Worm (Caenorhabditis elegans) whole organism, late embryonic: ENCODE measurements around the gene nhr-72.
A peak's percentile ranks its signal among the peaks of the same experiment; 100 is the strongest.

Source experiments
- F13H6.1 ChIP-seq: sonication (generic microtip); optimal IDR thresholded peaks from 2 replicates; lab custom pipeline; 2016; ENCODE audit warnings: missing genetic modification characterization, missing compliant biosample characterization
- T23F11.4 ChIP-seq: fragments of 200-800 bp; sonication (Bioruptor generic); optimal IDR thresholded peaks from 2 replicates; lab custom pipeline; 2018; ENCODE audit warnings: mild to moderate bottlenecking, missing genetic modification characterization, missing compliant biosample characterization
- Y22D7AL.16 ChIP-seq: sonication (generic microtip); optimal IDR thresholded peaks from 2 replicates; lab custom pipeline; 2016; ENCODE audit warnings: missing genetic modification characterization, missing compliant biosample characterization
- ceh-18 ChIP-seq: sonication (generic microtip); optimal IDR thresholded peaks from 2 replicates; lab custom pipeline; 2016; ENCODE audit warnings: missing genetic modification characterization, missing compliant biosample characterization
- ceh-2 ChIP-seq: sonication (generic microtip); optimal IDR thresholded peaks from 2 replicates; lab custom pipeline; 2016; ENCODE audit warnings: missing genotype, missing genetic modification characterization, missing compliant biosample characterization
- ceh-30 ChIP-seq: fragments of 150-350 bp; optimal IDR thresholded peaks from 2 replicates; lab custom pipeline; 2014; ENCODE audit warnings: missing biosample characterization, missing genetic modification characterization
- ceh-31 ChIP-seq: sonication (generic microtip); optimal IDR thresholded peaks from 2 replicates; lab custom pipeline; 2016; ENCODE audit warnings: missing genetic modification characterization, missing compliant biosample characterization
- ceh-45 ChIP-seq: fragments of 200-800 bp; sonication (Bioruptor generic); IDR thresholded peaks from 2 replicates; pipeline ENCODE4 v1.3.6; 2022; ENCODE audit warnings: missing genetic modification reagents, missing genetic modification characterization, missing compliant biosample characterization
- ceh-48 ChIP-seq: sonication (generic microtip); optimal IDR thresholded peaks from 2 replicates; lab custom pipeline; 2016; ENCODE audit warnings: missing genetic modification characterization, inconsistent platforms, missing compliant biosample characterization
- ceh-9 ChIP-seq: sonication (generic microtip); optimal IDR thresholded peaks from 2 replicates; lab custom pipeline; 2016; ENCODE audit warnings: mild to moderate bottlenecking, missing genetic modification characterization, inconsistent platforms, missing compliant biosample characterization
- che-1 ChIP-seq: sonication (generic microtip); optimal IDR thresholded peaks from 2 replicates; lab custom pipeline; 2016; ENCODE audit warnings: mild to moderate bottlenecking, missing genetic modification characterization, missing compliant biosample characterization
- ets-4 ChIP-seq: sonication (generic microtip); optimal IDR thresholded peaks from 2 replicates; lab custom pipeline; 2016; ENCODE audit warnings: missing genetic modification characterization, missing compliant biosample characterization
- eyg-1 ChIP-seq: sonication (generic microtip); optimal IDR thresholded peaks from 2 replicates; lab custom pipeline; 2016; ENCODE audit warnings: missing genotype, missing genetic modification characterization, missing compliant biosample characterization
- fax-1 ChIP-seq: sonication (generic microtip); optimal IDR thresholded peaks from 2 replicates; lab custom pipeline; 2016; ENCODE audit warnings: missing genotype, missing genetic modification characterization, missing compliant biosample characterization
- fkh-6 ChIP-seq: sonication (generic microtip); optimal IDR thresholded peaks from 2 replicates; lab custom pipeline; 2016; ENCODE audit warnings: missing genetic modification characterization, missing compliant biosample characterization
- gmeb-2 ChIP-seq: sonication (generic microtip); optimal IDR thresholded peaks from 2 replicates; lab custom pipeline; 2016; ENCODE audit warnings: missing genetic modification characterization, inconsistent platforms, missing compliant biosample characterization
- hlh-15 ChIP-seq: sonication (generic microtip); optimal IDR thresholded peaks from 2 replicates; lab custom pipeline; 2016; ENCODE audit warnings: missing genetic modification characterization, missing compliant biosample characterization
- hlh-6 ChIP-seq: sonication (generic microtip); optimal IDR thresholded peaks from 2 replicates; lab custom pipeline; 2016; ENCODE audit warnings: missing genotype, missing genetic modification characterization, missing compliant biosample characterization
- hlh-8 ChIP-seq: sonication (generic microtip); optimal IDR thresholded peaks from 2 replicates; lab custom pipeline; 2016; ENCODE audit warnings: missing genotype, missing genetic modification characterization, missing compliant biosample characterization
- lim-6 ChIP-seq: sonication (generic microtip); optimal IDR thresholded peaks from 2 replicates; lab custom pipeline; 2016; ENCODE audit warnings: missing genetic modification characterization, missing compliant biosample characterization
- madf-2 ChIP-seq: sonication (generic microtip); optimal IDR thresholded peaks from 2 replicates; lab custom pipeline; 2017; ENCODE audit warnings: missing genetic modification characterization, missing compliant biosample characterization
- mec-3 ChIP-seq: sonication (generic microtip); optimal IDR thresholded peaks from 2 replicates; lab custom pipeline; 2016; ENCODE audit warnings: borderline replicate concordance, missing genetic modification characterization, missing compliant biosample characterization
- nfya-1 ChIP-seq: sonication (generic microtip); optimal IDR thresholded peaks from 2 replicates; lab custom pipeline; 2017; ENCODE audit warnings: missing genetic modification characterization, mild to moderate bottlenecking, missing compliant biosample characterization, antibody characterized with exemption, moderate library complexity
- nhr-232 ChIP-seq: sonication (generic microtip); optimal IDR thresholded peaks from 2 replicates; lab custom pipeline; 2016; ENCODE audit warnings: missing genetic modification characterization, missing compliant biosample characterization
- npax-4 ChIP-seq: sonication (generic microtip); optimal IDR thresholded peaks from 2 replicates; lab custom pipeline; 2016; ENCODE audit warnings: missing genetic modification characterization, missing compliant biosample characterization
- pag-3 ChIP-seq: sonication (generic microtip); optimal IDR thresholded peaks from 2 replicates; lab custom pipeline; 2016; ENCODE audit warnings: missing compliant biosample characterization, missing genetic modification characterization, borderline replicate concordance
- pat-9 ChIP-seq: fragments of 200-800 bp; sonication (Bioruptor generic); optimal IDR thresholded peaks from 2 replicates; lab custom pipeline; 2018; ENCODE audit warnings: mild to moderate bottlenecking, missing genetic modification characterization, moderate library complexity, missing compliant biosample characterization
- pha-2 ChIP-seq: sonication (generic microtip); optimal IDR thresholded peaks from 2 replicates; lab custom pipeline; 2017; ENCODE audit warnings: mild to moderate bottlenecking, missing genetic modification characterization, missing compliant biosample characterization
- ref-2 ChIP-seq: sonication (generic microtip); optimal IDR thresholded peaks from 2 replicates; lab custom pipeline; 2016; ENCODE audit warnings: missing genetic modification characterization, missing compliant biosample characterization
- sox-2 ChIP-seq: fragments of 200-800 bp; sonication (Bioruptor generic); IDR thresholded peaks from 2 replicates; pipeline ENCODE4 v1.3.6; 2022; ENCODE audit warnings: missing genetic modification reagents, missing genetic modification characterization, missing compliant biosample characterization
- sox-4 ChIP-seq: sonication (generic microtip); optimal IDR thresholded peaks from 2 replicates; lab custom pipeline; 2017; ENCODE audit warnings: mild to moderate bottlenecking, missing genetic modification characterization, inconsistent platforms, missing compliant biosample characterization
- syd-9 ChIP-seq: sonication (generic microtip); optimal IDR thresholded peaks from 2 replicates; lab custom pipeline; 2016; ENCODE audit warnings: mild to moderate bottlenecking, missing genetic modification characterization, moderate library complexity, missing compliant biosample characterization
- tbx-2 ChIP-seq: sonication (generic microtip); optimal IDR thresholded peaks from 2 replicates; lab custom pipeline; 2016; ENCODE audit warnings: missing genetic modification characterization, missing compliant biosample characterization
- unc-3 ChIP-seq, 2 experiments: fragments of 200-800 bp in 1 of 2; sonication (Bioruptor generic) in 1 of 2; sonication (generic microtip) in 1 of 2; conservative IDR thresholded peaks in 1 of 2; optimal IDR thresholded peaks in 1 of 2; 2 replicates each; pipeline versions ENCODE4 v1.3.6 to Lab custom; 2016 to 2022; ENCODE audit warnings: missing compliant biosample characterization in 2 of 2, missing genetic modification characterization in 2 of 2, missing genetic modification reagents in 1 of 2
- unc-42 ChIP-seq: sonication (generic microtip); optimal IDR thresholded peaks from 2 replicates; lab custom pipeline; 2016; ENCODE audit warnings: missing genotype, missing genetic modification characterization, missing compliant biosample characterization
- unc-55 ChIP-seq: sonication (generic microtip); optimal IDR thresholded peaks from 2 replicates; lab custom pipeline; 2017; ENCODE audit warnings: missing biosample characterization, missing genetic modification reagents, missing genetic modification characterization
- unc-86 ChIP-seq: sonication (generic microtip); optimal IDR thresholded peaks from 2 replicates; lab custom pipeline; 2016; ENCODE audit warnings: missing genetic modification characterization, missing compliant biosample characterization
- zip-5 ChIP-seq: sonication (generic microtip); optimal IDR thresholded peaks from 2 replicates; lab custom pipeline; 2016; ENCODE audit warnings: missing genetic modification characterization, missing compliant biosample characterization

nhr-72 gene

ce11 chrII:3877874-3878273 lies 27.3 kb upstream of the nhr-72 start, which contains the start of gene sdz-7:
Gene sdz-7 (minus strand): TSS chrII:3877974.
- TF ChIP-seq madf-2 (tag; lab: Kevin White, UChicago), result no peak
- TF ChIP-seq nfya-1 (tag; lab: Kevin White, UChicago), result peak; percentile 43

DNA sequence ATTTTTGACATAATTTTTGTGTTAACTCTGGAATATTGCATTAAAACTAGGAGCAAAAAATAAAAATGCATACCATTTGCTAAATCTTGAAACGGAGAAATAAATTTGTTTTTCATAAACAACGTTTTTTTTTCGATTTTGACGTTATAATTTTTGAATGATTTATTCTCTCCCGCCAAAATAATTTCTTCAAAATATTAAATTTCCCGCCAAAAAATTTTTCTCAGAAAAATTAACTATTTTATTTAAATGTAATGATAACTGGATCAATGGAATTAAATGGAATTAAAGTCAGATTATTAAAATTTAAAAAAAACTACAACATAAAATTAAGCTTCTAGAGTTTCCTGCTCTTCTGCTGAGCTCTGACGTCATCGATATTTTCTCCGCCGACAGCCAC lies 26.6 kb upstream of the nhr-72 start, which contains the start of gene nep-3:
Gene nep-3, minus strand, starts transcription at position 101 of the 400 bp plus-strand sequence.
- TF ChIP-seq hlh-15, result no peak
- TF ChIP-seq ceh-2 (tag; lab: Kevin White, UChicago), result no peak
- TF ChIP-seq F13H6.1 (tag; lab: Kevin White, UChicago), result no peak
- TF ChIP-seq eyg-1 (tag; lab: Kevin White, UChicago), result no peak
- TF ChIP-seq Y22D7AL.16 (tag; lab: Kevin White, UChicago), result no peak
- no peak for TF ChIP-seq pha-2 (tag; lab: Kevin White, UChicago)
- TF ChIP-seq ceh-18 (tag; lab: Kevin White, UChicago), result no peak
- no peak for TF ChIP-seq gmeb-2 (tag; lab: Kevin White, UChicago)
- no peak for TF ChIP-seq ceh-9 (tag; lab: Kevin White, UChicago)
- TF ChIP-seq pat-9 (tag; lab: Kevin White, UChicago), result no peak
- no peak for TF ChIP-seq syd-9
- TF ChIP-seq pag-3, result no peak
- TF ChIP-seq mec-3 (tag; lab: Kevin White, UChicago), result no peak
- no peak for TF ChIP-seq ceh-30 (tag; lab: Kevin White, UChicago)
- no peak for TF ChIP-seq ceh-48 (tag; lab: Kevin White, UChicago)
- TF ChIP-seq nhr-232, result no peak
- TF ChIP-seq tbx-2, result no peak
- TF ChIP-seq unc-55 (GFP tag; lab: Kevin White, UChicago), result no peak
- no peak for TF ChIP-seq ref-2
- TF ChIP-seq hlh-6 (tag; lab: Kevin White, UChicago), result no peak

DNA sequence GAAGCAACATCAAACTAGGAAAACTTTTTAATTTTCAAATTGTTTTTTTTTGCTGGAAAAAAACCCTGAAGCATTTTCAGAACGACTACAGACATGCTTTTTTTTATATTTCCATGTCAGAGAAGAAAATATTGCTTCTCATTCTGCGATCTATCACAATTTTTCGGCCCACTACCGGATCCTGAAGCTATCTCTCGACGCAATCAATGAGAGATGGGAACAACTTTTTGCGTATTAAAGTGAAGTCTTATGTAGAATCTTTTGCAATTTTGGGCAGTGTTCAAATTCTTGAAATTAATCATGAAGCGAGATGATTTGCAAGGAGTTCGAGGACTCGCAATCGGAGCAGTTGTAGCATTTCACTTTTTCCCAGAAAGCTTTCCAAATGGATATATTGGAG lies 19.0 kb upstream of the nhr-72 start, which contains the start of gene oac-10:
Gene oac-10, plus strand, starts transcription at position 301 of the 400 bp plus-strand sequence.
- TF ChIP-seq T23F11.4 (GFP tag; lab: Kevin White, UChicago) (no peak), unc-86 (tag; lab: Kevin White, UChicago) (no peak), nfya-1 (tag; lab: Kevin White, UChicago) (no peak)
- TF ChIP-seq, all 69 proteins: peak for 0

DNA sequence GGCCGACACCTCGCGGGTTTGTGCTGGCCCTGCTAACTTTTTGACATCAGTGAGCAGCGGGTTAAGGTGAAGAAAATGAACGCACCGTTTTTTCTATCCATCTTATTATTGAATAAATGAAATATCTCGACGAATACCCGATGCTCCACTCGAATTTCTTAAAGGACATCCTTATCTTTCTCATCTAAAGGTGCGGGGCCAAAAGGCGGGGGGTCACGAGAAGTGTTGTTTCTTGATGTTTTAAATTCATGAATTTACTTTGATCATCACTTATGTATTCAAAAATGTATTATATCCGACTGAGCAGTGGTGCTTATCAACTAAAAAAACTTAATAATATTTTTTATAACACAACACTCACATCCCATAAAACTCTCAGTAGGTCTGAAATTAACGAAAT lies 14.1 kb upstream of the nhr-72 start, which contains the start of gene nhr-261:
Gene nhr-261, minus strand, starts transcription at position 101 of the 400 bp plus-strand sequence.
- TF ChIP-seq sox-4 (tag; lab: Kevin White, UChicago) (no peak), hlh-15 (no peak), fkh-6 (tag; lab: Kevin White, UChicago) (no peak), ceh-45 (GFP tag; lab: Robert Waterston, UW) (no peak), zip-5 (tag; lab: Kevin White, UChicago) (no peak)

DNA sequence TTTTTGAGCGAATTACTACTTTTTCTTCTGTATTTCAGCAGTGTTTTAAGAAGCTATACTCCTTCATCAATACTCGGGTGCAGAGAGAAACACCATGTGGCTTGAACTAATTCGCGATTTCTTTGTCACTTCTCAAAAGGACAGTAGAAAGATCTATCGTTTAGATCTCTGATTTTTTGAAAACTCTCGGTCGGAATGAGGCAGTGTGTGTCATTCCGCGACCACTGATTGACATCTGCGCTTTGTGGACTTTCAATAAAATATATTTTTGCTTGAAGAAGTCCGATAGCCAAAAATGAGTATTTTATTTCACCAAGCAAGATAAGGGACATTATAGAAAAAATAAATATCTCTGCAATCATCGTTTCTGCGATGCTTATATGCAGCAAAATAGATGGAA lies 11.5 kb upstream of the nhr-72 start:
- TF ChIP-seq unc-86 (tag; lab: Kevin White, UChicago) (no peak), ceh-31 (tag; lab: Kevin White, UChicago) (no peak), fax-1 (tag; lab: Kevin White, UChicago) (no peak), pag-3 (no peak), hlh-15 (no peak), hlh-8 (tag; lab: Kevin White, UChicago) (no peak), sox-2 (GFP tag; lab: Robert Waterston, UW) (no peak)

DNA sequence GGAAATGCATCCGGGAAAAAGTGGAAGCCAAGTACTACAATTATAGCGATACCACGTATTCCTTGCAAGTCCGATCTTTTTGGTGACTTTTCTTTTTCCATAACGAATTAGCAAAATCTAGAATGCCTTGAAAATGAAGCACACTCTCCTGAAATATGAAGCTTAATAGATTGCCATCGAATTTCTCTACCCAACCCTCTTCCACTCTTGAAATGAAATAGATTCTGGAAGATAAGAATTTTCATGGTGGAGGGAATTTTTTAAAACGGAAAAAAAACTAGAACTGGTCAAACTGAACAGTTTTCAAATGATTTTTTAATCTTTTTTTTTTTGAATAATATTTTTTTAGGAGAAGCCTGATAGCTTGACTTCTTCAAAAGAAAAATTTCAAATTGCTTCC lies 10.3 kb upstream of the nhr-72 start, which contains the start of gene oac-11:
Gene oac-11, minus strand, starts transcription at position 101 of the 400 bp plus-strand sequence.
- TF ChIP-seq eyg-1 (tag; lab: Kevin White, UChicago) (no peak), che-1 (tag; lab: Kevin White, UChicago) (no peak), ets-4 (tag; lab: Kevin White, UChicago) (no peak), gmeb-2 (tag; lab: Kevin White, UChicago) (no peak), zip-5 (tag; lab: Kevin White, UChicago) (no peak), lim-6 (tag; lab: Kevin White, UChicago) (no peak), ceh-9 (tag; lab: Kevin White, UChicago) (no peak), pat-9 (tag; lab: Kevin White, UChicago) (no peak), npax-4 (tag; lab: Kevin White, UChicago) (no peak), unc-42 (tag; lab: Kevin White, UChicago) (no peak), unc-3 (GFP tag; conservative IDR thresholded peaks at IDR 0.05; lab: Robert Waterston, UW) (no peak), unc-3 (tag; optimal IDR thresholded peaks at IDR 0.05; lab: Kevin White, UChicago) (no peak)
